Fruit fly (Drosophila melanogaster) whole organism, embryonic: Measurements from ENCODE around the gene CG1213.

Source experiments
- ATbp ChIP-seq: fragments of 200-800 bp; sonication (Bioruptor generic); optimal IDR thresholded peaks from 2 replicates; lab custom pipeline; 2017; ENCODE audit warnings: missing biosample characterization, mild to moderate bottlenecking, missing genetic modification characterization, missing genetic modification reagents
- Awh ChIP-seq: fragments of 200-800 bp; sonication (Bioruptor generic); IDR thresholded peaks from 2 replicates; pipeline ENCODE4, ENCODE4 v1.3.6; 2022; ENCODE audit warnings: missing biosample characterization, missing genetic modification characterization
- B-H1 ChIP-seq: fragments of 200-800 bp; sonication (Bioruptor generic); IDR thresholded peaks from 3 replicates; pipeline ENCODE4 v1.3.6; 2022; ENCODE audit warnings: missing biosample characterization, missing genetic modification characterization
- BtbVII ChIP-seq: fragments of 200-800 bp; sonication (Bioruptor generic); optimal IDR thresholded peaks from 3 replicates; lab custom pipeline; 2017; ENCODE audit warnings: missing biosample characterization, mild to moderate bottlenecking, missing genetic modification characterization
- CG10462 ChIP-seq: fragments of 200-800 bp; sonication (Bioruptor generic); optimal IDR thresholded peaks from 2 replicates; lab custom pipeline; 2016; ENCODE audit warnings: missing biosample characterization, missing genetic modification characterization
- CG10959 ChIP-seq: fragments of 200-800 bp; sonication (Bioruptor generic); IDR thresholded peaks from 2 replicates; pipeline ENCODE4 v1.3.6; 2022; ENCODE audit warnings: missing biosample characterization, missing genetic modification characterization
- CG11093 ChIP-seq: fragments of 200-800 bp; sonication (Bioruptor generic); IDR thresholded peaks from 3 replicates; pipeline ENCODE4 v1.3.6; 2022; ENCODE audit warnings: missing biosample characterization, missing genetic modification characterization
- CG12104 ChIP-seq: fragments of 200-800 bp; sonication (Bioruptor generic); optimal IDR thresholded peaks from 3 replicates; lab custom pipeline; 2016; ENCODE audit warnings: missing biosample characterization, missing genetic modification characterization
- CG12391 ChIP-seq: fragments of 200-800 bp; sonication (Bioruptor generic); optimal IDR thresholded peaks from 3 replicates; lab custom pipeline; 2018; ENCODE audit warnings: missing biosample characterization, mild to moderate bottlenecking, missing genetic modification characterization, moderate library complexity
- CG13624 ChIP-seq: fragments of 200-800 bp; sonication (Bioruptor generic); optimal IDR thresholded peaks from 2 replicates; lab custom pipeline; 2016; ENCODE audit warnings: missing biosample characterization, missing genetic modification characterization
- CG14710 ChIP-seq: fragments of 200-800 bp; sonication (Bioruptor generic); optimal IDR thresholded peaks from 3 replicates; lab custom pipeline; 2019; ENCODE audit warnings: missing biosample characterization, mild to moderate bottlenecking, missing genetic modification characterization, moderate library complexity
- CG15011 ChIP-seq: fragments of 200-800 bp; sonication (Bioruptor generic); optimal IDR thresholded peaks from 3 replicates; lab custom pipeline; 2018; ENCODE audit warnings: missing biosample characterization, mild to moderate bottlenecking, missing genetic modification characterization
- CG2116 ChIP-seq: fragments of 200-800 bp; sonication (Bioruptor generic); optimal IDR thresholded peaks from 3 replicates; lab custom pipeline; 2018; ENCODE audit warnings: missing biosample characterization, mild to moderate bottlenecking, missing genetic modification characterization
- CG2712 ChIP-seq: fragments of 200-800 bp; optimal IDR thresholded peaks from 3 replicates; lab custom pipeline; 2019; ENCODE audit warnings: missing biosample characterization, mild to moderate bottlenecking, missing genetic modification characterization, moderate library complexity
- CG30020 ChIP-seq: fragments of 200-800 bp; optimal IDR thresholded peaks from 2 replicates; lab custom pipeline; 2019; ENCODE audit warnings: missing biosample characterization, mild to moderate bottlenecking, missing genetic modification characterization, moderate library complexity
- CG31224 ChIP-seq: fragments of 200-800 bp; sonication (Bioruptor generic); IDR thresholded peaks from 2 replicates; pipeline ENCODE4 v1.3.6; 2022; ENCODE audit warnings: missing biosample characterization, missing genetic modification characterization
- CG3995 ChIP-seq: fragments of 200-800 bp; sonication (Bioruptor generic); optimal IDR thresholded peaks from 3 replicates; lab custom pipeline; 2016; ENCODE audit warnings: missing biosample characterization, missing genetic modification characterization
- CG4617 ChIP-seq: fragments of 200-800 bp; sonication (Bioruptor generic); optimal IDR thresholded peaks from 3 replicates; lab custom pipeline; 2016; ENCODE audit warnings: missing biosample characterization, missing genetic modification characterization, borderline replicate concordance
- CG6254 ChIP-seq: fragments of 200-800 bp; sonication (Bioruptor generic); optimal IDR thresholded peaks from 3 replicates; lab custom pipeline; 2017; ENCODE audit warnings: mild to moderate bottlenecking, missing biosample characterization, missing genetic modification reagents, missing genetic modification characterization
- CG7357 ChIP-seq: fragments of 200-800 bp; sonication (Bioruptor generic); IDR thresholded peaks from 3 replicates; pipeline ENCODE4 v1.3.6; 2022; ENCODE audit warnings: missing biosample characterization, missing genetic modification characterization
- CG9797 ChIP-seq: fragments of 200-800 bp; sonication (Bioruptor generic); optimal IDR thresholded peaks from 3 replicates; lab custom pipeline; 2018; ENCODE audit warnings: missing biosample characterization, mild to moderate bottlenecking, missing genetic modification characterization
- CTCF ChIP-seq: fragments of 200-800 bp; sonication (Bioruptor generic); optimal IDR thresholded peaks from 2 replicates; lab custom pipeline; 2017; ENCODE audit warnings: missing biosample characterization, mild to moderate bottlenecking, missing genetic modification characterization, moderate library complexity
- Chrac-16 ChIP-seq: fragments of 200-800 bp; sonication (Bioruptor generic); optimal IDR thresholded peaks from 3 replicates; lab custom pipeline; 2016; ENCODE audit warnings: missing biosample characterization, missing genetic modification characterization
- CoRest ChIP-seq: fragments of 200-800 bp; sonication (Bioruptor generic); optimal IDR thresholded peaks from 3 replicates; lab custom pipeline; 2018; ENCODE audit warnings: missing biosample characterization, mild to moderate bottlenecking, missing genetic modification characterization, moderate library complexity
- Doc2 ChIP-seq: fragments of 200-800 bp; sonication (Bioruptor generic); IDR thresholded peaks from 2 replicates; pipeline ENCODE4 v1.3.6; 2022; ENCODE audit warnings: missing biosample characterization, missing genetic modification characterization
- ERR ChIP-seq: fragments of 200-800 bp; sonication (Bioruptor generic); optimal IDR thresholded peaks from 2 replicates; lab custom pipeline; 2016; ENCODE audit warnings: missing biosample characterization, missing genetic modification characterization
- Elba2 ChIP-seq: fragments of 200-800 bp; sonication (Bioruptor generic); optimal IDR thresholded peaks from 3 replicates; lab custom pipeline; 2016; ENCODE audit warnings: missing biosample characterization, missing genetic modification characterization
- Ets97D ChIP-seq: fragments of 200-800 bp; sonication (Bioruptor generic); optimal IDR thresholded peaks from 3 replicates; lab custom pipeline; 2016; ENCODE audit warnings: missing biosample characterization, missing genetic modification characterization
- H15 ChIP-seq: fragments of 200-800 bp; sonication (Bioruptor generic); IDR thresholded peaks from 3 replicates; pipeline ENCODE4 v1.3.6; 2022; ENCODE audit warnings: missing biosample characterization, missing genetic modification characterization
- HLH3B ChIP-seq: fragments of 200-800 bp; sonication (Bioruptor generic); IDR thresholded peaks from 2 replicates; pipeline ENCODE4 v1.3.6; 2022; ENCODE audit warnings: missing biosample characterization, missing genetic modification characterization
- Hr3 ChIP-seq: fragments of 200-800 bp; sonication (Bioruptor generic); optimal IDR thresholded peaks from 3 replicates; lab custom pipeline; 2016; ENCODE audit warnings: missing biosample characterization, missing genetic modification characterization
- MESR4 ChIP-seq: fragments of 200-800 bp; sonication (Bioruptor generic); optimal IDR thresholded peaks from 2 replicates; lab custom pipeline; 2018; ENCODE audit warnings: missing biosample characterization, mild to moderate bottlenecking, missing genetic modification characterization, moderate library complexity
- NK7.1 ChIP-seq: fragments of 200-800 bp; sonication (Bioruptor generic); optimal IDR thresholded peaks from 3 replicates; lab custom pipeline; 2016; ENCODE audit warnings: missing biosample characterization, missing genetic modification characterization
- Optix ChIP-seq: fragments of 200-800 bp; sonication (Bioruptor generic); IDR thresholded peaks from 3 replicates; pipeline ENCODE4 v1.3.6; 2022; ENCODE audit warnings: missing biosample characterization, missing genetic modification characterization
- Sin3A ChIP-seq: fragments of >200 bp; optimal IDR thresholded peaks from 2 replicates; lab custom pipeline; 2018
- Sry-δ ChIP-seq: fragments of 200-800 bp; sonication (Bioruptor generic); optimal IDR thresholded peaks from 2 replicates; lab custom pipeline; 2016; ENCODE audit warnings: missing biosample characterization, missing genetic modification characterization
- YL-1 ChIP-seq: fragments of 200-800 bp; sonication (Bioruptor generic); optimal IDR thresholded peaks from 3 replicates; lab custom pipeline; 2017; ENCODE audit warnings: missing biosample characterization, mild to moderate bottlenecking, missing genetic modification characterization
- chinmo ChIP-seq: fragments of 200-800 bp; sonication (Bioruptor generic); IDR thresholded peaks from 4 replicates; pipeline ENCODE4 v1.3.6; 2022; ENCODE audit warnings: missing biosample characterization, missing genetic modification characterization; ENCODE audit not compliant: partially characterized antibody
- da ChIP-seq: fragments of 200-800 bp; sonication (Bioruptor generic); optimal IDR thresholded peaks from 2 replicates; lab custom pipeline; 2016; ENCODE audit warnings: missing biosample characterization, missing genetic modification characterization
- gfzf ChIP-seq: fragments of 200-800 bp; sonication (Bioruptor generic); optimal IDR thresholded peaks from 2 replicates; lab custom pipeline; 2016; ENCODE audit warnings: missing biosample characterization, mild to moderate bottlenecking, missing genetic modification characterization, moderate library complexity
- gro ChIP-seq: fragments of 200-800 bp; sonication (Bioruptor generic); optimal IDR thresholded peaks from 2 replicates; lab custom pipeline; 2016; ENCODE audit warnings: missing biosample characterization, missing genetic modification characterization
- lov ChIP-seq, 2 experiments: fragments of 200-800 bp in 1 of 2; fragments of >200 bp in 1 of 2; sonication (Bioruptor generic) in 1 of 2; IDR thresholded peaks in 1 of 2; optimal IDR thresholded peaks in 1 of 2; 2 replicates in 1 of 2; 3 replicates in 1 of 2; pipeline versions ENCODE4 v1.3.6 to Lab custom; 2017 to 2022; ENCODE audit warnings: missing biosample characterization in 1 of 2, missing genetic modification characterization in 1 of 2
- nmo ChIP-seq: fragments of 200-800 bp; sonication (Bioruptor generic); optimal IDR thresholded peaks from 2 replicates; lab custom pipeline; 2018; ENCODE audit warnings: missing biosample characterization, mild to moderate bottlenecking, missing genetic modification characterization, moderate library complexity
- phol ChIP-seq: fragments of 200-800 bp; sonication (Bioruptor generic); optimal IDR thresholded peaks from 3 replicates; lab custom pipeline; 2018; ENCODE audit warnings: missing biosample characterization, mild to moderate bottlenecking, missing genetic modification characterization, moderate library complexity
- pzg ChIP-seq: fragments of 200-800 bp; sonication (Bioruptor generic); optimal IDR thresholded peaks from 3 replicates; lab custom pipeline; 2018; ENCODE audit warnings: missing biosample characterization, mild to moderate bottlenecking, missing genetic modification characterization, moderate library complexity
- sqz ChIP-seq: fragments of 200-800 bp; sonication (Bioruptor generic); optimal IDR thresholded peaks from 3 replicates; lab custom pipeline; 2018; ENCODE audit warnings: missing biosample characterization, mild to moderate bottlenecking, missing genetic modification characterization
- tgo ChIP-seq: fragments of 200-800 bp; sonication (Bioruptor generic); IDR thresholded peaks from 3 replicates; pipeline ENCODE4 v1.3.6; 2022; ENCODE audit warnings: missing biosample characterization, missing genetic modification characterization
- tll ChIP-seq, 2 experiments: fragments of 200-800 bp in 1 of 2; fragments of >200 bp in 1 of 2; sonication (Bioruptor generic) in 1 of 2; optimal IDR thresholded peaks; 2 replicates each; lab custom pipeline; 2017 to 2019; ENCODE audit warnings: missing biosample characterization in 2 of 2, missing genetic modification characterization in 2 of 2, mild to moderate bottlenecking in 1 of 2, moderate library complexity in 1 of 2
- twi ChIP-seq: fragments of 200-800 bp; optimal IDR thresholded peaks from 2 replicates; lab custom pipeline; 2019; ENCODE audit warnings: missing biosample characterization, mild to moderate bottlenecking, missing genetic modification characterization, moderate library complexity
- vvl ChIP-seq: fragments of 200-800 bp; sonication (Bioruptor generic); IDR thresholded peaks from 2 replicates; pipeline ENCODE4 v1.3.6; 2022; ENCODE audit warnings: missing biosample characterization, missing genetic modification characterization

CG1213 gene

dm6 chr3R:5794267-5795089, 46.5 kb upstream of the CG1213 start, which contains the start of the genes PSMG1 and CG10979:
TSS of gene PSMG1 (minus strand) at chr3R:5794317.
TSS of gene CG10979 (plus strand) at chr3R:5794705.
- TF ChIP-seq gfzf (GFP tag; lab: Kevin White, UChicago) (peak; percentile 91), B-H1 (no peak), CG7357 (no peak), YL-1 (GFP tag; lab: Kevin White, UChicago) (peak; percentile 61), chinmo (GFP tag; lab: Robert Waterston, UW) (0 out of 4 replicates have a peak, but pooled peaks have one; percentile 50), sqz (GFP tag; lab: Kevin White, UChicago) (peak; percentile 89), pzg (peak; percentile 37), CG12104 (GFP tag; lab: Kevin White, UChicago) (no peak), CoRest (tag; lab: Kevin White, UChicago) (peak; percentile 31), CG14710 (peak; percentile 51), Awh (GFP tag; lab: Robert Waterston, UW) (no peak), nmo (peak; percentile 49), CG30020 (tag; lab: Kevin White, UChicago) (peak; percentile 10), Doc2 (GFP tag; lab: Robert Waterston, UW) (no peak), CG6254 (no peak), CG10462 (GFP tag; lab: Kevin White, UChicago) (no peak), HLH3B (GFP tag; lab: Robert Waterston, UW) (no peak), lov (optimal IDR thresholded peaks at IDR 0.05; lab: Kevin White, UChicago) (no peak), lov (GFP tag; IDR thresholded peaks at IDR 0.05; lab: Robert Waterston, UW) (no peak), twi (tag; lab: Kevin White, UChicago) (no peak), CG11093 (GFP tag; lab: Robert Waterston, UW) (0 out of 3 replicates have a peak, but pooled peaks have one; percentile 11), BtbVII (GFP tag; lab: Kevin White, UChicago) (no peak), gro (GFP tag; lab: Kevin White, UChicago) (no peak), Elba2 (peak; percentile 79), CG10959 (GFP tag; lab: Robert Waterston, UW) (no peak), ATbp (GFP tag; lab: Kevin White, UChicago) (no peak), H15 (GFP tag; lab: Robert Waterston, UW) (0 out of 3 replicates have a peak, but pooled peaks have one; percentile 29), phol (peak; percentile 42), CG2712 (tag; lab: Kevin White, UChicago) (peak; percentile 11), CG2116 (peak; percentile 37), tll (GFP tag; optimal IDR thresholded peaks at IDR 0.05; lab: Kevin White, UChicago) (no peak), CG9797 (GFP tag; lab: Kevin White, UChicago) (peak; percentile 81), vvl (0 out of 2 replicates have a peak, but pooled peaks have one; percentile 46), tgo (GFP tag; lab: Robert Waterston, UW) (no peak), NK7.1 (GFP tag; lab: Kevin White, UChicago) (no peak), CG15011 (GFP tag; lab: Kevin White, UChicago) (no peak), MESR4 (GFP tag; lab: Kevin White, UChicago) (peak; percentile 59), CG3995 (GFP tag; lab: Kevin White, UChicago) (peak; percentile 8), da (GFP tag; lab: Kevin White, UChicago) (no peak), CG31224 (GFP tag; lab: Robert Waterston, UW) (no peak), CG12391 (tag; lab: Kevin White, UChicago) (peak; percentile 27), CTCF (GFP tag; lab: Kevin White, UChicago) (no peak), CG4617 (peak; percentile 23), Sry-δ (GFP tag; lab: Kevin White, UChicago) (peak; percentile 4), Chrac-16 (GFP tag; lab: Kevin White, UChicago) (no peak), Sin3A (lab: Kevin White, UChicago) (peak; percentile 68), Hr3 (GFP tag; lab: Kevin White, UChicago) (no peak), CG13624 (GFP tag; lab: Kevin White, UChicago) (no peak), Ets97D (peak; percentile 61), ERR (no peak), Optix (no peak)
